Worm (Caenorhabditis elegans): ENCODE data around the gene C29F7.3.

- no peak for TF ChIP-seq hmg-11 (tag; optimal IDR thresholded peaks at IDR 0.05)
- TF ChIP-seq nhr-67 (tag; optimal IDR thresholded peaks at IDR 0.05): no peak
- no peak for TF ChIP-seq aly-2 (tag; optimal IDR thresholded peaks at IDR 0.05)
- no peak for TF ChIP-seq lin-15B (tag; optimal IDR thresholded peaks at IDR 0.05)
- no peak for TF ChIP-seq ztf-4 (tag; optimal IDR thresholded peaks at IDR 0.05)
- no peak for TF ChIP-seq ceh-28 (tag; optimal IDR thresholded peaks at IDR 0.05)
- no peak for TF ChIP-seq elt-1 (tag; optimal IDR thresholded peaks at IDR 0.05)
- TF ChIP-seq nhr-12 (tag; optimal IDR thresholded peaks at IDR 0.05): no peak
- TF ChIP-seq pqm-1 (tag; optimal IDR thresholded peaks at IDR 0.05): no peak
- no peak for TF ChIP-seq fkh-10 (GFP tag; optimal IDR thresholded peaks at IDR 0.05)
- no peak for TF ChIP-seq nfya-1 (tag; optimal IDR thresholded peaks at IDR 0.05; ENCODE audit: insufficient read depth)
- TF ChIP-seq zag-1 (tag; optimal IDR thresholded peaks at IDR 0.05): no peak
Observed at ce11 chrX:13469047-13469633, 49.4 kb upstream of the C29F7.3 start, which contains the start of gene col-184.

All from whole organism, L3 larva.